Fruit fly (Drosophila melanogaster): ENCODE measurements around the gene dos.

The dos gene

DNA sequence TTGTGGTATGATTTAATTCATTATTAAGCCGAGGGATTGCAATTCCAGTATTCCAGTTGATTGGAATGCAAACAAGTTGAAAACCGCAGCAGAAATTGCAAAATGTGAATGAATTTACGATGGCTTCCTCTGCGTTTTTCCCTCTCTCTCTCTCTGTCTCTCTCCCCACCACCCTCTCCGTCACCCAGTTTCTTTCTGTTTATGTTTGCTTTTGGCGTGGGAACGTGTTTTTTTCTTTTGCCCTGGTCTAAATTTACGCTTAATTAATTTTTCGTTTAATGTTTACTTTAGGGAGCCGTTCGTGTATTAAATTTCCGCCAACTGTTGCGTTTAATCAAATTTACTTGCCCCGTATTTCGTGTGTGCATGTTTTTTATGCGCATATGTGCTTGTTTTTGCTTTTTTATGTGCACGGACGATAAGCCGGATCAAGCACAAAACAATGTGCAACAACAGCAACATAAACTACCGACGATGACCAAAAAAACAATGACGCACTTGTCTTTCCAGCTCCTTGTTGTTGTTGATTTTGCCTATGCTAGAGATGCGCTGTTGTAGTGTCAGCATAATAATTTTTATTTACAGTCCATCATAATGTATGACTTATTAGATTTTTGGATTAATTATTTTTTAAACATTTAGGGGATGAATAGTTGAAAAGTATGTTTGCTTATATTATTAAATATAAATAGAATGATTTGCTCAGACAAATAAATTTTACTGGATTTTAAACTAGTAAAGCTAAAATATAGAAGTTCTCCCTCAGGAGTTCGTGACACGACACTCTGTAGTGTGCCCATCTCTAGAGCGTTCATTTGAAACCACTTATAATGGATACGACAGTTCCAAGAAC is 923 bp downstream of the dos start (continued):
- TF ChIP-seq HmgD (GFP tag; optimal IDR thresholded peaks at IDR 0.05): peak; percentile 10
- TF ChIP-seq CG9215 (GFP tag; IDR thresholded peaks at IDR 0.05): peak; percentile 53
- peak; percentile 71 for TF ChIP-seq run (tag; optimal IDR thresholded peaks at IDR 0.05)
- TF ChIP-seq CG10209 (GFP tag; optimal IDR thresholded peaks at IDR 0.05): peak; percentile 74
- peak; percentile 82 for TF ChIP-seq CG15269 (tag; optimal IDR thresholded peaks at IDR 0.05)
- no peak for TF ChIP-seq Ets97D (GFP tag; optimal IDR thresholded peaks at IDR 0.05)
- TF ChIP-seq CG7556 (GFP tag; optimal IDR thresholded peaks at IDR 0.05): peak; percentile 84
- peak; percentile 52 for TF ChIP-seq CG10462 (GFP tag; optimal IDR thresholded peaks at IDR 0.05)
- peak; percentile 85 for TF ChIP-seq CG7745 (tag; optimal IDR thresholded peaks at IDR 0.05)
- TF ChIP-seq CG14014 (GFP tag; IDR thresholded peaks at IDR 0.05): peak; percentile 46
- no peak for TF ChIP-seq h (optimal IDR thresholded peaks at IDR 0.05)
- TF ChIP-seq sug (tag; optimal IDR thresholded peaks at IDR 0.05): peak; percentile 73
- no peak for TF ChIP-seq CG2202 (tag; optimal IDR thresholded peaks at IDR 0.05)
- peak; percentile 27; the same call in 1 of the 2 replicates for TF ChIP-seq CG32532 (GFP tag; IDR thresholded peaks at IDR 0.05)
- no peak for TF ChIP-seq ro (GFP tag; IDR thresholded peaks at IDR 0.05)
- TF ChIP-seq pros (GFP tag; optimal IDR thresholded peaks at IDR 0.05): no peak
- TF ChIP-seq nom (GFP tag; optimal IDR thresholded peaks at IDR 0.05): no peak
- TF ChIP-seq wdn (GFP tag; IDR thresholded peaks at IDR 0.05): no peak
- peak; percentile 79 for TF ChIP-seq Atf6 (GFP tag; IDR thresholded peaks at IDR 0.05)
- peak; percentile 54 for TF ChIP-seq CG6854 (GFP tag; optimal IDR thresholded peaks at IDR 0.05)
- TF ChIP-seq Mes4 (GFP tag; optimal IDR thresholded peaks at IDR 0.05): no peak
- no peak for TF ChIP-seq Dip3 (GFP tag; optimal IDR thresholded peaks at IDR 0.05)
- peak; percentile 59 for TF ChIP-seq sqz (GFP tag; optimal IDR thresholded peaks at IDR 0.05)
- peak; percentile 73 for TF ChIP-seq CG1233 (GFP tag; optimal IDR thresholded peaks at IDR 0.05)
- peak; percentile 71 for TF ChIP-seq H2.0 (GFP tag; IDR thresholded peaks at IDR 0.05)
- no peak for TF ChIP-seq pan (optimal IDR thresholded peaks at IDR 0.05)
- peak in 1 of 2 experiments; percentile 71 for TF ChIP-seq pan (GFP tag; optimal IDR thresholded peaks at IDR 0.05 in 1 of 2, IDR thresholded peaks at IDR 0.05 in 1 of 2)
- peak; percentile 66 for TF ChIP-seq esg (GFP tag; conservative IDR thresholded peaks at IDR 0.05)
- TF ChIP-seq Sin3A (optimal IDR thresholded peaks at IDR 0.05): no peak
- no peak for TF ChIP-seq repo (GFP tag; optimal IDR thresholded peaks at IDR 0.05)
- TF ChIP-seq sc (optimal IDR thresholded peaks at IDR 0.05): no peak
- peak; percentile 49 for TF ChIP-seq sc (GFP tag; optimal IDR thresholded peaks at IDR 0.05)
- TF ChIP-seq mirr (GFP tag; optimal IDR thresholded peaks at IDR 0.05): no peak
- TF ChIP-seq lola (GFP tag; optimal IDR thresholded peaks at IDR 0.05): peak in 1 of 3 experiments; percentile 82
- peak; percentile 56 for TF ChIP-seq onecut (GFP tag; IDR thresholded peaks at IDR 0.05)
- peak; percentile 84; the same call in 2 of the 3 replicates for TF ChIP-seq Doc3 (GFP tag; IDR thresholded peaks at IDR 0.05; ENCODE audit: partially characterized antibody)
- TF ChIP-seq ci (GFP tag; IDR thresholded peaks at IDR 0.05): peak; percentile 61
- no peak for TF ChIP-seq Hr39 (optimal IDR thresholded peaks at IDR 0.05)
- no peak for TF ChIP-seq CG10321 (GFP tag; IDR thresholded peaks at IDR 0.05)
- TF ChIP-seq Sox100B (GFP tag; optimal IDR thresholded peaks at IDR 0.05): peak; percentile 86
- TF ChIP-seq zfh1 (GFP tag; IDR thresholded peaks at IDR 0.05): no peak; the same call in 2 of the 3 replicates
- TF ChIP-seq CG3407 (GFP tag; optimal IDR thresholded peaks at IDR 0.05): peak; percentile 70
- no peak for TF ChIP-seq Dfd (GFP tag; optimal IDR thresholded peaks at IDR 0.05)
- TF ChIP-seq ash1 (GFP tag; optimal IDR thresholded peaks at IDR 0.05): no peak
- no peak for TF ChIP-seq pho (GFP tag; optimal IDR thresholded peaks at IDR 0.05)
- TF ChIP-seq dmrt11E (tag; optimal IDR thresholded peaks at IDR 0.05): peak; percentile 77
- no peak for TF ChIP-seq grn (GFP tag; optimal IDR thresholded peaks at IDR 0.05)
- peak; percentile 48 for TF ChIP-seq CG12219 (GFP tag; optimal IDR thresholded peaks at IDR 0.05)
- TF ChIP-seq row (GFP tag; IDR thresholded peaks at IDR 0.05): peak; percentile 93
- TF ChIP-seq fru (optimal IDR thresholded peaks at IDR 0.05): no peak
- no peak for TF ChIP-seq salm (tag; optimal IDR thresholded peaks at IDR 0.05)
- TF ChIP-seq Atf3 (GFP tag; optimal IDR thresholded peaks at IDR 0.05): no peak
